Fruit fly (Drosophila melanogaster) whole organism, embryonic: ENCODE results near the gene CG3702.
A peak's percentile ranks its signal among the peaks of the same experiment; 100 is the strongest.

Experiments used
- ATbp ChIP-seq: fragments of 200-800 bp; sonication (Bioruptor generic); optimal IDR thresholded peaks from 2 replicates; lab custom pipeline; 2017; ENCODE audit warnings: missing biosample characterization, mild to moderate bottlenecking, missing genetic modification characterization, missing genetic modification reagents
- Atf3 ChIP-seq: fragments of 200-800 bp; sonication (Bioruptor generic); optimal IDR thresholded peaks from 3 replicates; lab custom pipeline; 2016; ENCODE audit warnings: missing biosample characterization, missing genetic modification characterization
- CG10209 ChIP-seq: fragments of 200-800 bp; sonication (Bioruptor generic); optimal IDR thresholded peaks from 3 replicates; lab custom pipeline; 2017; ENCODE audit warnings: missing biosample characterization, mild to moderate bottlenecking, missing genetic modification characterization, missing genetic modification reagents
- CG11456 ChIP-seq: fragments of 200-800 bp; sonication (Bioruptor generic); IDR thresholded peaks from 3 replicates; pipeline ENCODE4 v1.3.6; 2022; ENCODE audit warnings: missing biosample characterization, missing genetic modification characterization
- CG12299 ChIP-seq: fragments of 200-800 bp; sonication (Bioruptor generic); optimal IDR thresholded peaks from 2 replicates; lab custom pipeline; 2018; ENCODE audit warnings: missing biosample characterization, mild to moderate bottlenecking, missing genetic modification characterization
- CG13775 ChIP-seq: fragments of 200-800 bp; sonication (Bioruptor generic); optimal IDR thresholded peaks from 3 replicates; lab custom pipeline; 2017; ENCODE audit warnings: missing biosample characterization, mild to moderate bottlenecking, missing genetic modification characterization
- CG14014 ChIP-seq: fragments of 200-800 bp; sonication (Bioruptor generic); IDR thresholded peaks from 2 replicates; pipeline ENCODE4 v1.3.6; 2022; ENCODE audit warnings: missing biosample characterization, missing genetic modification characterization
- CG14050 ChIP-seq: fragments of 200-800 bp; sonication (Bioruptor generic); IDR thresholded peaks from 3 replicates; pipeline ENCODE4 v1.3.6; 2022; ENCODE audit warnings: missing biosample characterization, missing genetic modification characterization
- CG14710 ChIP-seq: fragments of 200-800 bp; sonication (Bioruptor generic); optimal IDR thresholded peaks from 3 replicates; lab custom pipeline; 2019; ENCODE audit warnings: missing biosample characterization, mild to moderate bottlenecking, missing genetic modification characterization, moderate library complexity
- CG1647 ChIP-seq: fragments of 200-800 bp; sonication (Bioruptor generic); optimal IDR thresholded peaks from 3 replicates; lab custom pipeline; 2016; ENCODE audit warnings: missing biosample characterization, missing genetic modification characterization
- CG2116 ChIP-seq: fragments of 200-800 bp; sonication (Bioruptor generic); optimal IDR thresholded peaks from 3 replicates; lab custom pipeline; 2018; ENCODE audit warnings: missing biosample characterization, mild to moderate bottlenecking, missing genetic modification characterization
- CG3163 ChIP-seq: fragments of 200-800 bp; sonication (Bioruptor generic); optimal IDR thresholded peaks from 3 replicates; lab custom pipeline; 2016; ENCODE audit warnings: missing biosample characterization, missing genetic modification characterization
- CG4854 ChIP-seq: fragments of 200-800 bp; sonication (Bioruptor generic); optimal IDR thresholded peaks from 2 replicates; lab custom pipeline; 2016; ENCODE audit warnings: missing biosample characterization, missing genetic modification characterization, inconsistent platforms
- CG5180 ChIP-seq: fragments of 200-800 bp; sonication (Bioruptor generic); optimal IDR thresholded peaks from 3 replicates; lab custom pipeline; 2017; ENCODE audit warnings: missing biosample characterization, missing genetic modification characterization, mild to moderate bottlenecking, moderate library complexity, missing genetic modification reagents
- CG7372 ChIP-seq: fragments of 200-800 bp; sonication (Bioruptor generic); IDR thresholded peaks from 2 replicates; pipeline ENCODE4 v1.3.6; 2022; ENCODE audit warnings: missing biosample characterization, missing genetic modification characterization
- CG7556 ChIP-seq: fragments of 200-800 bp; sonication (Bioruptor generic); optimal IDR thresholded peaks from 2 replicates; lab custom pipeline; 2017; ENCODE audit warnings: missing biosample characterization, mild to moderate bottlenecking, missing genetic modification characterization
- CG7786 ChIP-seq: fragments of 200-800 bp; sonication (Bioruptor generic); optimal IDR thresholded peaks from 2 replicates; lab custom pipeline; 2016; ENCODE audit warnings: missing biosample characterization, missing genetic modification characterization
- CG9215 ChIP-seq: fragments of 200-800 bp; sonication (Bioruptor generic); IDR thresholded peaks from 2 replicates; pipeline ENCODE4 v1.3.6; 2022; ENCODE audit warnings: missing biosample characterization, missing genetic modification characterization
- CTCF ChIP-seq: fragments of 200-800 bp; sonication (Bioruptor generic); optimal IDR thresholded peaks from 2 replicates; lab custom pipeline; 2017; ENCODE audit warnings: missing biosample characterization, mild to moderate bottlenecking, missing genetic modification characterization, moderate library complexity
- Chrac-16 ChIP-seq: fragments of 200-800 bp; sonication (Bioruptor generic); optimal IDR thresholded peaks from 3 replicates; lab custom pipeline; 2016; ENCODE audit warnings: missing biosample characterization, missing genetic modification characterization
- Dad ChIP-seq: fragments of 200-800 bp; sonication (Bioruptor generic); optimal IDR thresholded peaks from 3 replicates; lab custom pipeline; 2016; ENCODE audit warnings: missing biosample characterization, missing genetic modification characterization
- Dek ChIP-seq: fragments of 200-800 bp; sonication (Bioruptor generic); optimal IDR thresholded peaks from 3 replicates; lab custom pipeline; 2019; ENCODE audit warnings: missing biosample characterization, mild to moderate bottlenecking, missing genetic modification characterization, moderate library complexity
- HHEX ChIP-seq: fragments of 200-800 bp; sonication (Bioruptor generic); optimal IDR thresholded peaks from 3 replicates; lab custom pipeline; 2017; ENCODE audit warnings: missing biosample characterization, mild to moderate bottlenecking, missing genetic modification characterization, missing genetic modification reagents
- HLH4C ChIP-seq: fragments of 200-800 bp; sonication (Bioruptor generic); IDR thresholded peaks from 3 replicates; pipeline ENCODE4 v1.3.6; 2022; ENCODE audit warnings: missing biosample characterization, missing genetic modification characterization; ENCODE audit not compliant: partially characterized antibody
- Hand ChIP-seq: fragments of 200-800 bp; sonication (Bioruptor generic); optimal IDR thresholded peaks from 2 replicates; lab custom pipeline; 2017; ENCODE audit warnings: mild to moderate bottlenecking, missing biosample characterization, missing genetic modification reagents, missing genetic modification characterization
- HmgZ ChIP-seq: fragments of 200-800 bp; sonication (Bioruptor generic); optimal IDR thresholded peaks from 2 replicates; lab custom pipeline; 2018; ENCODE audit warnings: missing biosample characterization, mild to moderate bottlenecking, missing genetic modification characterization
- Hr78 ChIP-seq, 2 experiments: fragments of 200-800 bp in 1 of 2; fragments of >200 bp in 1 of 2; sonication (Bioruptor generic) in 1 of 2; optimal IDR thresholded peaks; 2 replicates each; lab custom pipeline; 2017 to 2019; ENCODE audit warnings: missing biosample characterization in 2 of 2, missing genetic modification characterization in 2 of 2, mild to moderate bottlenecking in 1 of 2, moderate library complexity in 1 of 2
- Mes4 ChIP-seq: fragments of 200-800 bp; sonication (Bioruptor generic); optimal IDR thresholded peaks from 2 replicates; lab custom pipeline; 2016; ENCODE audit warnings: missing biosample characterization, missing genetic modification characterization
- Oli ChIP-seq: fragments of 200-800 bp; sonication (Bioruptor generic); optimal IDR thresholded peaks from 2 replicates; lab custom pipeline; 2018; ENCODE audit warnings: missing biosample characterization, mild to moderate bottlenecking, missing genetic modification characterization, moderate library complexity
- PHDP ChIP-seq: fragments of 200-800 bp; sonication (Bioruptor generic); optimal IDR thresholded peaks from 3 replicates; lab custom pipeline; 2018; ENCODE audit warnings: missing biosample characterization, mild to moderate bottlenecking, missing genetic modification characterization, moderate library complexity
- Ravus ChIP-seq: fragments of 200-800 bp; sonication (Bioruptor generic); IDR thresholded peaks from 2 replicates; pipeline ENCODE4 v1.3.6; 2022; ENCODE audit warnings: missing biosample characterization, missing genetic modification characterization
- Sox102F ChIP-seq: fragments of 200-800 bp; sonication (Bioruptor generic); optimal IDR thresholded peaks from 2 replicates; lab custom pipeline; 2018; ENCODE audit warnings: missing biosample characterization, mild to moderate bottlenecking, missing genetic modification characterization, moderate library complexity
- amos ChIP-seq: fragments of 200-800 bp; sonication (Bioruptor generic); IDR thresholded peaks from 2 replicates; pipeline ENCODE4 v1.3.6; 2022; ENCODE audit warnings: missing biosample characterization, missing genetic modification characterization; ENCODE audit not compliant: partially characterized antibody
- ase ChIP-seq: fragments of 200-800 bp; sonication (Bioruptor generic); IDR thresholded peaks from 3 replicates; pipeline ENCODE4 v1.3.6; 2022; ENCODE audit warnings: missing biosample characterization, missing genetic modification characterization
- bab2 ChIP-seq: fragments of 200-800 bp; sonication (Bioruptor generic); optimal IDR thresholded peaks from 2 replicates; lab custom pipeline; 2016; ENCODE audit warnings: missing biosample characterization, missing genetic modification characterization
- chif ChIP-seq, 2 experiments: fragments of 200-800 bp; sonication (Bioruptor generic); optimal IDR thresholded peaks; 3 replicates each; lab custom pipeline; 2016; ENCODE audit warnings: missing biosample characterization in 2 of 2, missing genetic modification characterization in 2 of 2
- chm ChIP-seq: fragments of 200-800 bp; sonication (Bioruptor generic); IDR thresholded peaks from 2 replicates; pipeline ENCODE4 v1.3.6; 2022; ENCODE audit warnings: missing biosample characterization, missing genetic modification characterization
- chn ChIP-seq: fragments of 200-800 bp; sonication (Bioruptor generic); optimal IDR thresholded peaks from 2 replicates; lab custom pipeline; 2016; ENCODE audit warnings: missing biosample characterization, missing genetic modification characterization
- dimm ChIP-seq: fragments of 200-800 bp; sonication (Bioruptor generic); IDR thresholded peaks from 2 replicates; pipeline ENCODE4 v1.3.6; 2022; ENCODE audit warnings: missing biosample characterization, missing genetic modification characterization
- hbn ChIP-seq: fragments of 200-800 bp; sonication (Bioruptor generic); IDR thresholded peaks from 2 replicates; pipeline ENCODE4 v1.3.6; 2022; ENCODE audit warnings: missing biosample characterization, missing genetic modification characterization; ENCODE audit not compliant: partially characterized antibody
- her ChIP-seq: fragments of 200-800 bp; sonication (Bioruptor generic); optimal IDR thresholded peaks from 2 replicates; lab custom pipeline; 2016; ENCODE audit warnings: missing biosample characterization, missing genetic modification characterization
- jigr1 ChIP-seq: fragments of 200-800 bp; sonication (Bioruptor generic); IDR thresholded peaks from 3 replicates; pipeline ENCODE4 v1.3.6; 2022; ENCODE audit warnings: missing biosample characterization, missing genetic modification characterization
- nerfin-2 ChIP-seq: fragments of 200-800 bp; sonication (Bioruptor generic); IDR thresholded peaks from 2 replicates; pipeline ENCODE4 v1.3.6; 2022; ENCODE audit warnings: missing biosample characterization, missing genetic modification characterization; ENCODE audit not compliant: partially characterized antibody
- pfk ChIP-seq: fragments of 200-800 bp; sonication (Bioruptor generic); optimal IDR thresholded peaks from 2 replicates; lab custom pipeline; 2018; ENCODE audit warnings: missing biosample characterization, mild to moderate bottlenecking, missing genetic modification characterization, moderate library complexity
- shn ChIP-seq: fragments of 200-800 bp; sonication (Bioruptor generic); optimal IDR thresholded peaks from 3 replicates; lab custom pipeline; 2016; ENCODE audit warnings: missing biosample characterization, missing genetic modification characterization
- sim ChIP-seq: fragments of 200-800 bp; sonication (Bioruptor generic); IDR thresholded peaks from 2 replicates; pipeline ENCODE4 v1.3.6; 2022; ENCODE audit warnings: missing biosample characterization, missing genetic modification characterization
- tap ChIP-seq: fragments of 200-800 bp; optimal IDR thresholded peaks from 3 replicates; lab custom pipeline; 2019; ENCODE audit warnings: missing biosample characterization, mild to moderate bottlenecking, missing genetic modification characterization, moderate library complexity
- tna ChIP-seq: fragments of 200-800 bp; sonication (Bioruptor generic); IDR thresholded peaks from 2 replicates; pipeline ENCODE4 v1.3.6; 2022; ENCODE audit warnings: missing biosample characterization, missing genetic modification characterization; ENCODE audit not compliant: partially characterized antibody
- vvl ChIP-seq: fragments of 200-800 bp; sonication (Bioruptor generic); IDR thresholded peaks from 2 replicates; pipeline ENCODE4 v1.3.6; 2022; ENCODE audit warnings: missing biosample characterization, missing genetic modification characterization
- zf30C ChIP-seq: fragments of 200-800 bp; sonication (Bioruptor generic); optimal IDR thresholded peaks from 3 replicates; lab custom pipeline; 2018; ENCODE audit warnings: missing biosample characterization, mild to moderate bottlenecking, missing genetic modification characterization

CG3702 gene

dm6 chr2L:4197143-4197912 is 29.6 kb downstream of the CG3702 start (continued):
- TF ChIP-seq amos (GFP tag; lab: Robert Waterston, UW) = no peak
- TF ChIP-seq Hand (GFP tag; lab: Kevin White, UChicago) = no peak
- TF ChIP-seq her = no peak
- TF ChIP-seq CG5180 (GFP tag; lab: Kevin White, UChicago) = peak; percentile 10
- TF ChIP-seq Dek = no peak
- TF ChIP-seq CG7372 (GFP tag; lab: Robert Waterston, UW) = no peak
- peak; percentile 22 for TF ChIP-seq CTCF (GFP tag; lab: Kevin White, UChicago)
- no peak for TF ChIP-seq Hr78 (GFP tag; optimal IDR thresholded peaks at IDR 0.05; lab: Kevin White, UChicago)
- no peak for TF ChIP-seq CG9215 (GFP tag; lab: Robert Waterston, UW)
- no peak for TF ChIP-seq CG14050
- TF ChIP-seq jigr1 (GFP tag; lab: Robert Waterston, UW) = no peak
- TF ChIP-seq CG11456 (GFP tag; lab: Robert Waterston, UW) = no peak
- TF ChIP-seq chm (GFP tag; lab: Robert Waterston, UW) = 0 out of 2 replicates have a peak, but pooled peaks have one; percentile 13
- no peak for TF ChIP-seq nerfin-2 (GFP tag; lab: Robert Waterston, UW)
- peak; percentile 63; the same call in 1 of the 2 replicates for TF ChIP-seq vvl (GFP tag; lab: Robert Waterston, UW)
- TF ChIP-seq CG13775 (GFP tag; lab: Kevin White, UChicago) = no peak
- no peak for TF ChIP-seq CG2116 (GFP tag; lab: Kevin White, UChicago)
- no peak for TF ChIP-seq sim (GFP tag; lab: Robert Waterston, UW)
- TF ChIP-seq ase (GFP tag; lab: Robert Waterston, UW) = no peak
- TF ChIP-seq zf30C (GFP tag; lab: Kevin White, UChicago) = no peak
- TF ChIP-seq CG4854 (GFP tag; lab: Kevin White, UChicago) = no peak
- no peak for TF ChIP-seq CG7786 (GFP tag; lab: Kevin White, UChicago)
- TF ChIP-seq CG3163 (GFP tag; lab: Kevin White, UChicago) = no peak
- no peak for TF ChIP-seq Dad (GFP tag; lab: Kevin White, UChicago)
- TF ChIP-seq CG10209 = no peak
- peak; percentile 5 for TF ChIP-seq PHDP (tag; lab: Kevin White, UChicago)
- no peak for TF ChIP-seq HmgZ (tag; lab: Kevin White, UChicago)
- TF ChIP-seq CG14014 (GFP tag; lab: Robert Waterston, UW) = no peak
- 0 out of 2 replicates have a peak, but pooled peaks have one; percentile 21 for TF ChIP-seq tna (GFP tag; lab: Robert Waterston, UW)
- TF ChIP-seq Mes4 (GFP tag; lab: Kevin White, UChicago) = no peak
- TF ChIP-seq pfk (GFP tag; lab: Kevin White, UChicago) = no peak
- peak; percentile 11 for TF ChIP-seq CG12299 (tag; lab: Kevin White, UChicago)
- TF ChIP-seq CG7556 (GFP tag; lab: Kevin White, UChicago) = no peak
- TF ChIP-seq chif (GFP tag; optimal IDR thresholded peaks at IDR 0.05; lab: Kevin White, UChicago) = no peak
- TF ChIP-seq Atf3 (GFP tag; lab: Kevin White, UChicago) = no peak
- TF ChIP-seq CG14710 (tag; lab: Kevin White, UChicago) = no peak
- no peak for TF ChIP-seq hbn (GFP tag; lab: Robert Waterston, UW)
- no peak for TF ChIP-seq CG1647 (GFP tag; lab: Kevin White, UChicago)
- TF ChIP-seq bab2 (GFP tag; lab: Kevin White, UChicago) = no peak
- no peak for TF ChIP-seq Oli (tag; lab: Kevin White, UChicago)
- TF ChIP-seq shn (GFP tag; lab: Kevin White, UChicago) = peak; percentile 4
- no peak for TF ChIP-seq Chrac-16 (GFP tag; lab: Kevin White, UChicago)
- no peak for TF ChIP-seq Sox102F (GFP tag; lab: Kevin White, UChicago)
- TF ChIP-seq HLH4C (GFP tag; lab: Robert Waterston, UW) = no peak
- no peak for TF ChIP-seq tap (tag; lab: Kevin White, UChicago)
- TF ChIP-seq HHEX (GFP tag; lab: Kevin White, UChicago) = peak; percentile 35
- no peak for TF ChIP-seq Ravus
- peak; percentile 36 for TF ChIP-seq ATbp (GFP tag; lab: Kevin White, UChicago)
- peak; percentile 15 for TF ChIP-seq chn
- no peak for TF ChIP-seq dimm (GFP tag; lab: Robert Waterston, UW)
